Fruit fly (Drosophila melanogaster) whole organism, wandering third instar larva: Measurements from ENCODE around the gene CG3294.
A peak's percentile ranks its signal among the peaks of the same experiment; 100 is the strongest.

ENCODE experiments used
- Rel ChIP-seq, 2 experiments: fragments of 200-800 bp; sonication (Bioruptor generic) in 1 of 2; optimal IDR thresholded peaks; 2 replicates in 1 of 2; 3 replicates in 1 of 2; lab custom pipeline; 2016 to 2019; ENCODE audit warnings: mild to moderate bottlenecking in 2 of 2, missing biosample characterization in 2 of 2, missing genetic modification characterization in 2 of 2, moderate library complexity in 1 of 2
- dl ChIP-seq, 2 experiments: fragments of 175-275, 200-275 bp in 1 of 2; fragments of 200-275 bp in 1 of 2; sonication (Bioruptor generic); optimal IDR thresholded peaks; lab custom pipeline; 2018; ENCODE audit warnings: mild to moderate bottlenecking in 2 of 2, missing biosample characterization in 2 of 2, missing genetic modification characterization in 2 of 2, moderate library complexity in 2 of 2; ENCODE audit not compliant: partially characterized antibody in 2 of 2, insufficient read depth in 1 of 2

Gene CG3294

DNA sequence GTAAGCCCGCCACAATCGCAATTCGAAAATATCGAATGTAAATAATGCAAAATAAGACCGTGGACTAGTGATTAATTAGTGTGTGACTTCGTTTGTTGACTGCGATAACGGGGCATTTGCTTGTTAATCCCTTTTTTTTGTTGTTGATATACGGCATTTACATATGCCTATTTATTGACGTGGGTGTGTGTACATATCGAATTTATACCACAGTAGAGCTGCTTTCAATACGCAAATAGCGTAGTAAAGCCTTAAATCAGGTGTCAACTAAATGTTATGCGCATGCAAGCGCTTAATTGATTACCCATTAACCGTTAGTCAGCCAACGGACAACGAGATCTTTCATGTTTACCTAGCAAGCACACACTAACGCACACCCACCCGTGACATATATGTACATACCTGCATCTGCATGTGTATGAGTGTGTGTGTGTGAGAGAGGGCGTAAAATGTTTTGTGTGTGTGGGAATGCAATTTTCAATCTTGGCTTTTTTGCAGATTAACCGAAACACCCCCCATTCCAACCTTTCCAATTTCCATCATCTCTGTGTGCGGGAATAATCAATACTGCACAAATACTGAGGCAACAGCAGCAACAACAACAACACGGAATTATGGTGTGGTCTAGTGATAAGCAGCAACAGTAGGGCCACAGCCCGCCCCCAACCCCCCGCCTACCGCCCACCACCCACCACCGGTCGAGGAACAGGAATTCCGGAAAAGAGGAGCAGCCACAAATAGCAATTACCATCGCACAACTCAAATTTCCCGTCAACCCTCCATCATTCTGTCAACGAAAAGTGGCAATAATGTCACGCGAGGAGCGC lies 44.4 kb downstream of the CG3294 start:
- TF ChIP-seq dl (GFP tag; optimal IDR thresholded peaks at IDR 0.05; lab: Kevin White, UChicago; ENCODE audit: insufficient read depth in 1 of 2, partially characterized antibody in 2 of 2), result no peak
- TF ChIP-seq Rel (GFP tag; optimal IDR thresholded peaks at IDR 0.05; lab: Kevin White, UChicago), result no peak
- peak; percentile 36 for TF ChIP-seq Rel (tag; optimal IDR thresholded peaks at IDR 0.05; lab: Kevin White, UChicago)
- TF ChIP-seq, all 38 proteins: peak for 1
